Worm (Caenorhabditis elegans) whole organism, L3 larva: ENCODE data around the gene C08G9.1.

Experiments used
- R02D3.7 ChIP-seq: fragments of 150-350 bp; optimal IDR thresholded peaks from 2 replicates; lab custom pipeline; 2014; ENCODE audit warnings: missing biosample characterization, missing genetic modification characterization
- ZK546.5 ChIP-seq: sonication (generic microtip); optimal IDR thresholded peaks from 2 replicates; lab custom pipeline; 2017; ENCODE audit warnings: missing biosample characterization, missing genetic modification characterization
- aly-2 ChIP-seq: fragments of 150-350 bp; optimal IDR thresholded peaks from 2 replicates; lab custom pipeline; 2014; ENCODE audit warnings: missing biosample characterization, missing genetic modification characterization
- ama-1 ChIP-seq: fragments of 150-350 bp; optimal IDR thresholded peaks from 2 replicates; lab custom pipeline; 2018
- ceh-16 ChIP-seq: sonication (generic microtip); optimal IDR thresholded peaks from 2 replicates; lab custom pipeline; 2017; ENCODE audit warnings: missing biosample characterization, missing genetic modification characterization
- ceh-28 ChIP-seq: fragments of 150-350 bp; optimal IDR thresholded peaks from 2 replicates; lab custom pipeline; 2014; ENCODE audit warnings: missing biosample characterization, missing genetic modification reagents, missing genetic modification characterization
- ceh-82 ChIP-seq: fragments of 150-350 bp; optimal IDR thresholded peaks from 2 replicates; lab custom pipeline; 2014; ENCODE audit warnings: missing biosample characterization, missing genetic modification characterization
- ceh-9 ChIP-seq: sonication (generic microtip); optimal IDR thresholded peaks from 2 replicates; lab custom pipeline; 2018; ENCODE audit warnings: missing biosample characterization, missing genetic modification characterization
- egl-5 ChIP-seq: fragments of 150-350 bp; optimal IDR thresholded peaks from 2 replicates; lab custom pipeline; 2017; ENCODE audit warnings: missing biosample characterization, missing genetic modification reagents, missing genetic modification characterization, inconsistent platforms
- elt-1 ChIP-seq: fragments of 150-350 bp; optimal IDR thresholded peaks from 2 replicates; lab custom pipeline; 2014; ENCODE audit warnings: missing biosample characterization, missing genetic modification characterization
- elt-2 ChIP-seq: sonication (generic microtip); optimal IDR thresholded peaks from 2 replicates; lab custom pipeline; 2016; ENCODE audit warnings: missing genetic modification reagents, mild to moderate bottlenecking, missing genetic modification characterization, missing compliant biosample characterization
- elt-3 ChIP-seq, 3 experiments: fragments of 150-350 bp in 1 of 3; sonication (generic microtip) in 2 of 3; optimal IDR thresholded peaks; 2 replicates in 2 of 3; 4 replicates in 1 of 3; lab custom pipeline; 2014 to 2017; ENCODE audit warnings: missing biosample characterization in 3 of 3, missing genetic modification characterization in 3 of 3
- eor-1 ChIP-seq, 2 experiments: fragments of 150-350 bp; optimal IDR thresholded peaks; 2 replicates each; lab custom pipeline; 2014 to 2018; ENCODE audit warnings: missing biosample characterization in 2 of 2, missing genetic modification characterization in 2 of 2
- fkh-10 ChIP-seq: sonication (generic microtip); optimal IDR thresholded peaks from 2 replicates; lab custom pipeline; 2017; ENCODE audit warnings: missing biosample characterization, missing genetic modification reagents, missing genetic modification characterization
- fos-1 ChIP-seq: fragments of 150-350 bp; optimal IDR thresholded peaks from 2 replicates; lab custom pipeline; 2014; ENCODE audit warnings: missing biosample characterization, missing genetic modification characterization
- hmg-11 ChIP-seq: sonication (generic microtip); optimal IDR thresholded peaks from 2 replicates; lab custom pipeline; 2016; ENCODE audit warnings: missing genetic modification characterization, missing compliant biosample characterization
- jun-1 ChIP-seq: fragments of 150-350 bp; optimal IDR thresholded peaks from 2 replicates; lab custom pipeline; 2014; ENCODE audit warnings: missing biosample characterization, missing genetic modification reagents, missing genetic modification characterization
- lin-15B ChIP-seq: fragments of 150-350 bp; optimal IDR thresholded peaks from 2 replicates; lab custom pipeline; 2014; ENCODE audit warnings: missing biosample characterization, missing genetic modification characterization
- lin-39 ChIP-seq: fragments of 150-350 bp; optimal IDR thresholded peaks from 2 replicates; lab custom pipeline; 2018; ENCODE audit warnings: missing biosample characterization, missing genetic modification reagents, missing genetic modification characterization
- mdl-1 ChIP-seq: fragments of 150-350 bp; optimal IDR thresholded peaks from 2 replicates; lab custom pipeline; 2014; ENCODE audit warnings: missing biosample characterization, missing genetic modification characterization
- mml-1 ChIP-seq: fragments of 150-350 bp; sonication (generic microtip); optimal IDR thresholded peaks from 3 replicates; lab custom pipeline; 2014; ENCODE audit warnings: missing biosample characterization, missing genetic modification characterization
- nfya-1 ChIP-seq: sonication (generic microtip); optimal IDR thresholded peaks from 2 replicates; lab custom pipeline; 2017; ENCODE audit warnings: missing genetic modification characterization, mild to moderate bottlenecking, missing compliant biosample characterization, antibody characterized with exemption, moderate library complexity; ENCODE audit not compliant: insufficient read depth
- nhr-12 ChIP-seq: fragments of 150-350 bp; optimal IDR thresholded peaks from 2 replicates; lab custom pipeline; 2014; ENCODE audit warnings: missing biosample characterization, missing genetic modification characterization
- nhr-23 ChIP-seq: fragments of 150-350 bp; optimal IDR thresholded peaks from 2 replicates; lab custom pipeline; 2014; ENCODE audit warnings: missing biosample characterization, missing genetic modification reagents, missing genetic modification characterization
- nhr-25 ChIP-seq: sonication (generic microtip); optimal IDR thresholded peaks from 2 replicates; lab custom pipeline; 2017; ENCODE audit warnings: missing biosample characterization, missing genetic modification characterization
- nhr-28 ChIP-seq: fragments of 150-350 bp; optimal IDR thresholded peaks from 2 replicates; lab custom pipeline; 2014; ENCODE audit warnings: missing biosample characterization, missing genetic modification characterization
- nhr-43 ChIP-seq: sonication (generic microtip); optimal IDR thresholded peaks from 2 replicates; lab custom pipeline; 2016; ENCODE audit warnings: mild to moderate bottlenecking, missing genetic modification characterization, missing compliant biosample characterization; ENCODE audit not compliant: poor library complexity, severe bottlenecking
- nhr-67 ChIP-seq: fragments of 150-350 bp; optimal IDR thresholded peaks from 2 replicates; lab custom pipeline; 2014; ENCODE audit warnings: missing biosample characterization, missing genetic modification characterization
- pha-4 ChIP-seq: fragments of 150-350 bp; optimal IDR thresholded peaks from 2 replicates; lab custom pipeline; 2014; ENCODE audit warnings: missing biosample characterization, missing genetic modification reagents, missing genetic modification characterization
- pqm-1 ChIP-seq: fragments of 150-350 bp; optimal IDR thresholded peaks from 2 replicates; lab custom pipeline; 2017; ENCODE audit warnings: missing biosample characterization, missing genetic modification characterization, inconsistent platforms
- skn-1 ChIP-seq: fragments of 150-350 bp; optimal IDR thresholded peaks from 2 replicates; lab custom pipeline; 2014; ENCODE audit warnings: missing biosample characterization, missing genetic modification characterization
- snpc-4 ChIP-seq: fragments of 150-350 bp; optimal IDR thresholded peaks from 2 replicates; lab custom pipeline; 2014; ENCODE audit warnings: missing biosample characterization, missing genetic modification characterization
- unc-39 ChIP-seq: sonication (generic microtip); optimal IDR thresholded peaks from 4 replicates; lab custom pipeline; 2017; ENCODE audit warnings: missing biosample characterization, missing genetic modification characterization
- unc-62 ChIP-seq: fragments of 150-350 bp; sonication (generic microtip); optimal IDR thresholded peaks from 4 replicates; lab custom pipeline; 2014; ENCODE audit warnings: missing biosample characterization, missing genetic modification reagents, missing genetic modification characterization
- zag-1 ChIP-seq: fragments of 150-350 bp; optimal IDR thresholded peaks from 2 replicates; lab custom pipeline; 2014; ENCODE audit warnings: missing biosample characterization, missing genetic modification characterization
- ztf-11 ChIP-seq: fragments of 150-350 bp; optimal IDR thresholded peaks from 2 replicates; lab custom pipeline; 2014; ENCODE audit warnings: missing biosample characterization, missing genetic modification characterization
- ztf-4 ChIP-seq: fragments of 150-350 bp; optimal IDR thresholded peaks from 2 replicates; lab custom pipeline; 2014; ENCODE audit warnings: missing biosample characterization, missing genetic modification characterization

C08G9.1 gene

ce11 chrIV:7653198-7653597 is 5.4 kb upstream of the C08G9.1 start:
- TF ChIP-seq zag-1 (tag; lab: Kevin White, UChicago) (no peak), skn-1 (tag; lab: Kevin White, UChicago) (no peak), ceh-82 (tag; lab: Kevin White, UChicago) (no peak), elt-2 (peak; percentile 38)

- TF ChIP-seq pqm-1 (tag; lab: Kevin White, UChicago) (peak; percentile 27), jun-1 (tag; lab: Kevin White, UChicago) (no peak), fos-1 (tag; lab: Kevin White, UChicago) (no peak), mdl-1 (tag; lab: Kevin White, UChicago) (no peak), nfya-1 (tag; lab: Kevin White, UChicago) (peak; percentile 78), fkh-10 (GFP tag; lab: Kevin White, UChicago) (no peak), lin-39 (peak; percentile 69), elt-2 (peak; percentile 46), lin-15B (tag; lab: Kevin White, UChicago) (peak; percentile 85), nhr-25 (tag; lab: Kevin White, UChicago) (peak; percentile 84), unc-62 (no peak), elt-1 (peak; percentile 30), R02D3.7 (tag; lab: Kevin White, UChicago) (peak; percentile 30), nhr-28 (no peak), nhr-67 (tag; lab: Kevin White, UChicago) (no peak), elt-3 (tag; optimal IDR thresholded peaks at IDR 0.05; lab: Kevin White, UChicago) (peak in 1 of 3 experiments; percentile 25), ceh-9 (no peak), ceh-16 (no peak), nhr-23 (tag; lab: Kevin White, UChicago) (peak; percentile 77), hmg-11 (peak; percentile 52), skn-1 (tag; lab: Kevin White, UChicago) (peak; percentile 21), eor-1 (tag; optimal IDR thresholded peaks at IDR 0.05; lab: Kevin White, UChicago) (no peak), ceh-28 (no peak), nhr-43 (peak; percentile 43), nhr-12 (no peak), pha-4 (tag; lab: Kevin White, UChicago) (peak; percentile 85), snpc-4 (tag; lab: Kevin White, UChicago) (peak; percentile 71), unc-39 (tag; lab: Kevin White, UChicago) (no peak), ZK546.5 (no peak), ama-1 (lab: Kevin White, UChicago) (no peak)
- TF ChIP-seq, all 47 proteins: peak for 15
Observed at ce11 chrIV:7654212-7654778, 4.3 kb upstream of the C08G9.1 start, which contains the start of gene nrde-4. Gene nrde-4 (minus strand): TSS chrIV:7654262.

ce11 chrIV:7659481-7659880 is 918 bp downstream of the C08G9.1 start:
- peak; percentile 46 for TF ChIP-seq lin-39
- TF ChIP-seq snpc-4 (tag; lab: Kevin White, UChicago): no peak
- peak; percentile 11 for TF ChIP-seq nfya-1 (tag; lab: Kevin White, UChicago)
- TF ChIP-seq mdl-1 (tag; lab: Kevin White, UChicago): no peak
- no peak for TF ChIP-seq ztf-4 (tag; lab: Kevin White, UChicago)
- no peak for TF ChIP-seq jun-1 (tag; lab: Kevin White, UChicago)
- TF ChIP-seq aly-2: no peak
- TF ChIP-seq zag-1 (tag; lab: Kevin White, UChicago): no peak
- no peak for TF ChIP-seq nhr-12
- no peak for TF ChIP-seq lin-15B (tag; lab: Kevin White, UChicago)
- TF ChIP-seq pqm-1 (tag; lab: Kevin White, UChicago): no peak
- TF ChIP-seq R02D3.7 (tag; lab: Kevin White, UChicago): no peak
- no peak for TF ChIP-seq elt-1
- no peak for TF ChIP-seq ceh-16
- peak; percentile 80 for TF ChIP-seq egl-5 (tag; lab: Kevin White, UChicago)
- TF ChIP-seq mml-1 (tag; lab: Kevin White, UChicago): no peak
- TF ChIP-seq, all 47 proteins: peak for 3

ce11 chrIV:7661569-7661968 is 3.0 kb downstream of the C08G9.1 start:
- no peak for TF ChIP-seq aly-2
- no peak for TF ChIP-seq ztf-11 (tag; lab: Kevin White, UChicago)
- TF ChIP-seq fkh-10 (GFP tag; lab: Kevin White, UChicago): peak; percentile 4
